Worm (Caenorhabditis elegans) whole organism, L3 larva: Measurements from ENCODE around the gene F16F9.4.

ENCODE experiments used
- ZK546.5 ChIP-seq: sonication (generic microtip); optimal IDR thresholded peaks from 2 replicates; lab custom pipeline; 2017; ENCODE audit warnings: missing biosample characterization, missing genetic modification characterization
- aly-2 ChIP-seq: fragments of 150-350 bp; optimal IDR thresholded peaks from 2 replicates; lab custom pipeline; 2014; ENCODE audit warnings: missing biosample characterization, missing genetic modification characterization
- ama-1 ChIP-seq: fragments of 150-350 bp; optimal IDR thresholded peaks from 2 replicates; lab custom pipeline; 2018
- ceh-16 ChIP-seq: sonication (generic microtip); optimal IDR thresholded peaks from 2 replicates; lab custom pipeline; 2017; ENCODE audit warnings: missing biosample characterization, missing genetic modification characterization
- ceh-28 ChIP-seq: fragments of 150-350 bp; optimal IDR thresholded peaks from 2 replicates; lab custom pipeline; 2014; ENCODE audit warnings: missing biosample characterization, missing genetic modification reagents, missing genetic modification characterization
- ceh-9 ChIP-seq: sonication (generic microtip); optimal IDR thresholded peaks from 2 replicates; lab custom pipeline; 2018; ENCODE audit warnings: missing biosample characterization, missing genetic modification characterization
- daf-12 ChIP-seq: fragments of 150-350 bp; optimal IDR thresholded peaks from 2 replicates; lab custom pipeline; 2014; ENCODE audit warnings: missing biosample characterization, missing genetic modification reagents, missing genetic modification characterization
- elt-1 ChIP-seq: fragments of 150-350 bp; optimal IDR thresholded peaks from 2 replicates; lab custom pipeline; 2014; ENCODE audit warnings: missing biosample characterization, missing genetic modification characterization
- elt-2 ChIP-seq: sonication (generic microtip); optimal IDR thresholded peaks from 2 replicates; lab custom pipeline; 2016; ENCODE audit warnings: missing genetic modification reagents, mild to moderate bottlenecking, missing genetic modification characterization, missing compliant biosample characterization
- elt-3 ChIP-seq, 3 experiments: fragments of 150-350 bp in 1 of 3; sonication (generic microtip) in 2 of 3; optimal IDR thresholded peaks; 2 replicates in 2 of 3; 4 replicates in 1 of 3; lab custom pipeline; 2014 to 2017; ENCODE audit warnings: missing biosample characterization in 3 of 3, missing genetic modification characterization in 3 of 3
- eor-1 ChIP-seq, 2 experiments: fragments of 150-350 bp; optimal IDR thresholded peaks; 2 replicates each; lab custom pipeline; 2014 to 2018; ENCODE audit warnings: missing biosample characterization in 2 of 2, missing genetic modification characterization in 2 of 2
- fkh-10 ChIP-seq: sonication (generic microtip); optimal IDR thresholded peaks from 2 replicates; lab custom pipeline; 2017; ENCODE audit warnings: missing biosample characterization, missing genetic modification reagents, missing genetic modification characterization
- fkh-2 ChIP-seq: fragments of 150-350 bp; optimal IDR thresholded peaks from 2 replicates; lab custom pipeline; 2014; ENCODE audit warnings: missing biosample characterization, missing genetic modification reagents, missing genetic modification characterization
- fos-1 ChIP-seq: fragments of 150-350 bp; optimal IDR thresholded peaks from 2 replicates; lab custom pipeline; 2014; ENCODE audit warnings: missing biosample characterization, missing genetic modification characterization
- hmg-11 ChIP-seq: sonication (generic microtip); optimal IDR thresholded peaks from 2 replicates; lab custom pipeline; 2016; ENCODE audit warnings: missing genetic modification characterization, missing compliant biosample characterization
- lin-39 ChIP-seq: fragments of 150-350 bp; optimal IDR thresholded peaks from 2 replicates; lab custom pipeline; 2018; ENCODE audit warnings: missing biosample characterization, missing genetic modification reagents, missing genetic modification characterization
- nhr-12 ChIP-seq: fragments of 150-350 bp; optimal IDR thresholded peaks from 2 replicates; lab custom pipeline; 2014; ENCODE audit warnings: missing biosample characterization, missing genetic modification characterization
- nhr-23 ChIP-seq: fragments of 150-350 bp; optimal IDR thresholded peaks from 2 replicates; lab custom pipeline; 2014; ENCODE audit warnings: missing biosample characterization, missing genetic modification reagents, missing genetic modification characterization
- nhr-237 ChIP-seq: fragments of 150-350 bp; optimal IDR thresholded peaks from 2 replicates; lab custom pipeline; 2014; ENCODE audit warnings: missing biosample characterization, missing genetic modification characterization
- nhr-25 ChIP-seq: sonication (generic microtip); optimal IDR thresholded peaks from 2 replicates; lab custom pipeline; 2017; ENCODE audit warnings: missing biosample characterization, missing genetic modification characterization
- nhr-43 ChIP-seq: sonication (generic microtip); optimal IDR thresholded peaks from 2 replicates; lab custom pipeline; 2016; ENCODE audit warnings: mild to moderate bottlenecking, missing genetic modification characterization, missing compliant biosample characterization; ENCODE audit not compliant: poor library complexity, severe bottlenecking
- nhr-76 ChIP-seq: fragments of 150-350 bp; sonication (generic microtip); optimal IDR thresholded peaks from 5 replicates; lab custom pipeline; 2014; ENCODE audit warnings: missing biosample characterization, missing genetic modification characterization
- pha-4 ChIP-seq: fragments of 150-350 bp; optimal IDR thresholded peaks from 2 replicates; lab custom pipeline; 2014; ENCODE audit warnings: missing biosample characterization, missing genetic modification reagents, missing genetic modification characterization
- pqm-1 ChIP-seq: fragments of 150-350 bp; optimal IDR thresholded peaks from 2 replicates; lab custom pipeline; 2017; ENCODE audit warnings: missing biosample characterization, missing genetic modification characterization, inconsistent platforms
- skn-1 ChIP-seq: fragments of 150-350 bp; optimal IDR thresholded peaks from 2 replicates; lab custom pipeline; 2014; ENCODE audit warnings: missing biosample characterization, missing genetic modification characterization
- snpc-4 ChIP-seq: fragments of 150-350 bp; optimal IDR thresholded peaks from 2 replicates; lab custom pipeline; 2014; ENCODE audit warnings: missing biosample characterization, missing genetic modification characterization
- tbx-2 ChIP-seq: sonication (generic microtip); optimal IDR thresholded peaks from 2 replicates; lab custom pipeline; 2016; ENCODE audit warnings: mild to moderate bottlenecking, missing genetic modification characterization, missing compliant biosample characterization
- unc-39 ChIP-seq: sonication (generic microtip); optimal IDR thresholded peaks from 4 replicates; lab custom pipeline; 2017; ENCODE audit warnings: missing biosample characterization, missing genetic modification characterization
- unc-62 ChIP-seq: fragments of 150-350 bp; sonication (generic microtip); optimal IDR thresholded peaks from 4 replicates; lab custom pipeline; 2014; ENCODE audit warnings: missing biosample characterization, missing genetic modification reagents, missing genetic modification characterization
- zag-1 ChIP-seq: fragments of 150-350 bp; optimal IDR thresholded peaks from 2 replicates; lab custom pipeline; 2014; ENCODE audit warnings: missing biosample characterization, missing genetic modification characterization
- ztf-4 ChIP-seq: fragments of 150-350 bp; optimal IDR thresholded peaks from 2 replicates; lab custom pipeline; 2014; ENCODE audit warnings: missing biosample characterization, missing genetic modification characterization

F16F9.4 gene

ce11 chrX:8432361-8432760 is 30.8 kb downstream of the F16F9.4 start, which contains the start of gene kin-9:
TSS of gene kin-9 (plus strand) at chrX:8432661.
- TF ChIP-seq unc-62 (GFP tag; lab: Kevin White, UChicago) (no peak), ceh-28 (tag; lab: Kevin White, UChicago) (no peak), nhr-43 (tag; lab: Kevin White, UChicago) (no peak), ZK546.5 (no peak), nhr-76 (tag; lab: Kevin White, UChicago) (no peak), snpc-4 (tag; lab: Kevin White, UChicago) (no peak), nhr-12 (no peak), ceh-16 (tag; lab: Kevin White, UChicago) (no peak), elt-3 (tag; optimal IDR thresholded peaks at IDR 0.05; lab: Kevin White, UChicago) (no peak), nhr-23 (tag; lab: Kevin White, UChicago) (no peak)
- TF ChIP-seq, all 47 proteins: peak for 0

- no peak for TF ChIP-seq nhr-237 (tag; lab: Kevin White, UChicago)
- no peak for TF ChIP-seq fkh-10 (GFP tag; lab: Kevin White, UChicago)
- TF ChIP-seq eor-1 (tag; optimal IDR thresholded peaks at IDR 0.05; lab: Kevin White, UChicago): no peak
- TF ChIP-seq fos-1: no peak
- TF ChIP-seq lin-39 (tag; lab: Kevin White, UChicago): no peak
- TF ChIP-seq snpc-4 (tag; lab: Kevin White, UChicago): no peak
- TF ChIP-seq daf-12: no peak
- TF ChIP-seq zag-1 (tag; lab: Kevin White, UChicago): no peak
- no peak for TF ChIP-seq skn-1 (tag; lab: Kevin White, UChicago)
- TF ChIP-seq elt-1: no peak
- no peak for TF ChIP-seq unc-62 (GFP tag; lab: Kevin White, UChicago)
- TF ChIP-seq ztf-4 (tag; lab: Kevin White, UChicago): no peak
- TF ChIP-seq unc-39 (tag; lab: Kevin White, UChicago): no peak
- TF ChIP-seq hmg-11 (tag; lab: Kevin White, UChicago): no peak
- TF ChIP-seq pha-4 (tag; lab: Kevin White, UChicago): no peak
- TF ChIP-seq aly-2 (tag; lab: Kevin White, UChicago): no peak
- no peak for TF ChIP-seq pqm-1
Measured at ce11 chrX:8429503-8429902, 33.7 kb downstream of the F16F9.4 start.

ce11 chrX:8428319-8428888 is 34.8 kb downstream of the F16F9.4 start, which contains the start of gene F08F1.3:
TSS of gene F08F1.3 (plus strand) at chrX:8428838.
- TF ChIP-seq elt-2 (tag; lab: Kevin White, UChicago): peak; percentile 74
- TF ChIP-seq pqm-1: peak; percentile 23
- TF ChIP-seq pha-4 (tag; lab: Kevin White, UChicago): peak; percentile 42
- no peak for TF ChIP-seq skn-1 (tag; lab: Kevin White, UChicago)
- no peak for TF ChIP-seq ama-1 (lab: Kevin White, UChicago)

- TF ChIP-seq unc-62 (GFP tag; lab: Kevin White, UChicago) (no peak), nhr-43 (tag; lab: Kevin White, UChicago) (no peak), nhr-25 (tag; lab: Kevin White, UChicago) (peak; percentile 51), nhr-76 (tag; lab: Kevin White, UChicago) (no peak), elt-3 (tag; optimal IDR thresholded peaks at IDR 0.05; lab: Kevin White, UChicago) (no peak)
- TF ChIP-seq, all 47 proteins: peak for 1
Measured at ce11 chrX:8426160-8426712, 36.9 kb downstream of the F16F9.4 start.

- TF ChIP-seq nhr-43 (tag; lab: Kevin White, UChicago) (no peak), pqm-1 (no peak), unc-62 (GFP tag; lab: Kevin White, UChicago) (no peak), lin-39 (tag; lab: Kevin White, UChicago) (no peak), pha-4 (tag; lab: Kevin White, UChicago) (peak; percentile 4), nhr-25 (tag; lab: Kevin White, UChicago) (peak; percentile 4)
Measured at ce11 chrX:8424286-8424685, 38.9 kb downstream of the F16F9.4 start.

DNA sequence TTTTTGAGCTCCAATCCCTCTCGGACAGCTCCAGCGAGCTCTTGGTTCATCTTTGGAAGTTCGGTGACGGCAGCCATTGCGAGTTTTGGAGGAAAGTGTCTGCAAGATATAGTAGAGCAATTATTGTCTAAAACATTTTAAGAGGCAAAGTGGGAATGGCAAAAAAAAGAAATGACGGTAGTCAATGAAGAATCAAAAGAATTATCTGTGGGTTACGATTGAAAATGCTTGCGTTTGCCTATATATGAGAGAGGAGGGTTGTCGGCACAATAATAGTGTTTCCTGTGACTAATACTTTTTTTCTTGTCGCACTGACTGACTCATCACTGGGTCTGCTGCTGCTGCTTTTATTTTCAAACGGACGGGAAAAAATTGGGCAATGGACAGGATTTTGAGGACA is 39.5 kb downstream of the F16F9.4 start, which contains the start of gene tth-1:
TSS of gene tth-1 (minus strand) at position 101 of the 400 bp plus-strand sequence.
- TF ChIP-seq aly-2 (tag; lab: Kevin White, UChicago) (no peak), lin-39 (tag; lab: Kevin White, UChicago) (no peak), hmg-11 (tag; lab: Kevin White, UChicago) (no peak), fkh-10 (GFP tag; lab: Kevin White, UChicago) (no peak), tbx-2 (tag; lab: Kevin White, UChicago) (no peak), snpc-4 (tag; lab: Kevin White, UChicago) (no peak), fkh-2 (tag; lab: Kevin White, UChicago) (no peak), ceh-9 (tag; lab: Kevin White, UChicago) (no peak)
- TF ChIP-seq, all 47 proteins: peak for 0
